Worm (Caenorhabditis elegans): ENCODE data around the gene F14E5.2.
A peak's percentile ranks its signal among the peaks of the same experiment; 100 is the strongest.

ce11 chrII:8442176-8442575 is 13.5 kb upstream of the F14E5.2 start:
- peak; percentile 63 for TF ChIP-seq W03F9.2 (tag; optimal IDR thresholded peaks at IDR 0.05)
- no peak for TF ChIP-seq him-1 (tag; optimal IDR thresholded peaks at IDR 0.05)
- TF ChIP-seq dao-5 (tag; optimal IDR thresholded peaks at IDR 0.05), result no peak
